Worm (Caenorhabditis elegans): ENCODE measurements around the gene dpy-23.

Gene dpy-23

ce11 chrX:4371988-4372387 is 17.2 kb upstream of the dpy-23 start, which contains the start of gene R160.14:
R160.14 (minus strand) TSS chrX:4372088.
- TF ChIP-seq ztf-16 (tag; optimal IDR thresholded peaks at IDR 0.05): no peak

DNA sequence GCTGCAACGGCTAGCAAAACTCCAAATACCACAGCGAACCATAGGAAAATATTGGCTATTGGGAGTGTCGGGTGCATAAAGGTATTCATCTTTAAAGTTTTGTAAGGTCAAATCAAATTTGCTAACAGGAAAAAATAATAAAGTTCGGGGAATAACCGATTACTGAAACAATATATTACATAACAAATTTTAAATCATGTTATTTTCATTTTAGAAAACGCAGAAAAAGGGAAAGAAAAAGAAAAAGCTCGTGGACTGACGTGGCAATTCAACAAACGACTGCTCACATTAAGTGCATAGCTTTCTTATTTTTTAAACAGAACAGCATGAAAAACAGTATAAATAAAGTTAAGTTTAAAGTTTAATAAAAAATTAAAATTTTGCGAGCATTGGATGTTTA is 16.0 kb upstream of the dpy-23 start, which contains the start of gene R160.6:
R160.6 (minus strand) TSS at position 101 of the 400 bp plus-strand sequence.
- no peak for TF ChIP-seq ceh-2 (tag; optimal IDR thresholded peaks at IDR 0.05)

DNA sequence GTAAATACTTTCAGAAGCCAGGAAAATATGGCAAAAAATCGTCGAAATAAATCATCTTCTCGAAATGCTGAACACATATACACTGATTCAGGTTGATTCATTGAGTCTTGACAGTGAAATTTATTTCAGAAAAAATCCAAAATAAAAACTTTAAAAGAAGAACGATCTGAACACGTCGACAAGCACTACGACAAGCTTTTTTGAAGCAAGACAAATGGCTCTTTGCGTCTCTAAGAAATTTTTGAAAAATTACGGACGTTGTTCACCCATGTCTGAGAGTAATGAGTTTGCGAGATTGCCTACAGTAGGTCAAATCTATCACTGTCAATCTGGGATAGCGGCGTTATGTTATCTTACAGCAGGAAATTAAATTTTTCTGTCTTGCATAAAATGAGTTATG is 12.4 kb upstream of the dpy-23 start, which contains the start of gene R160.2:
R160.2 (minus strand) TSS at position 101 of the 400 bp plus-strand sequence.
- no peak for TF ChIP-seq ceh-22 (tag; optimal IDR thresholded peaks at IDR 0.05)
- no peak for TF ChIP-seq fkh-10 (GFP tag; optimal IDR thresholded peaks at IDR 0.05)
- no peak for TF ChIP-seq hlh-30 (tag; optimal IDR thresholded peaks at IDR 0.05; ENCODE audit: insufficient read depth)
- no peak for TF ChIP-seq unc-86 (tag; optimal IDR thresholded peaks at IDR 0.05)
- no peak for TF ChIP-seq F13H6.1 (tag; optimal IDR thresholded peaks at IDR 0.05)
- TF ChIP-seq ceh-2 (tag; optimal IDR thresholded peaks at IDR 0.05): no peak
- no peak for TF ChIP-seq nfya-1 (tag; optimal IDR thresholded peaks at IDR 0.05)
- TF ChIP-seq npax-4 (tag; optimal IDR thresholded peaks at IDR 0.05): no peak
- TF ChIP-seq elt-2 (tag; optimal IDR thresholded peaks at IDR 0.05): no peak
- no peak for TF ChIP-seq dmd-4 (tag; optimal IDR thresholded peaks at IDR 0.05; ENCODE audit: borderline replicate concordance)
- no peak for TF ChIP-seq ahr-1 (tag; optimal IDR thresholded peaks at IDR 0.05)
- TF ChIP-seq mec-3 (tag; optimal IDR thresholded peaks at IDR 0.05; ENCODE audit: borderline replicate concordance): no peak

ce11 chrX:4377689-4378088 is 11.5 kb upstream of the dpy-23 start, which contains the start of gene R160.12:
R160.12 (minus strand) TSS chrX:4377789.
- no peak for TF ChIP-seq ceh-22 (tag; optimal IDR thresholded peaks at IDR 0.05)
- no peak for TF ChIP-seq ceh-31 (tag; optimal IDR thresholded peaks at IDR 0.05)
- TF ChIP-seq dve-1 (tag; optimal IDR thresholded peaks at IDR 0.05): no peak
- no peak for TF ChIP-seq che-1 (tag; optimal IDR thresholded peaks at IDR 0.05)
- TF ChIP-seq nhr-232 (tag; optimal IDR thresholded peaks at IDR 0.05): no peak
- no peak for TF ChIP-seq hlh-6 (tag; optimal IDR thresholded peaks at IDR 0.05)
- TF ChIP-seq ttx-3 (tag; optimal IDR thresholded peaks at IDR 0.05): no peak
- no peak for TF ChIP-seq ztf-16 (tag; optimal IDR thresholded peaks at IDR 0.05)
- no peak for TF ChIP-seq fkh-6 (tag; optimal IDR thresholded peaks at IDR 0.05)
- TF ChIP-seq sox-2 (GFP tag; IDR thresholded peaks at IDR 0.05): no peak
- TF ChIP-seq hlh-15 (tag; optimal IDR thresholded peaks at IDR 0.05): no peak
- no peak for TF ChIP-seq ahr-1 (tag; optimal IDR thresholded peaks at IDR 0.05)
- no peak for TF ChIP-seq tbx-7 (tag; optimal IDR thresholded peaks at IDR 0.05)

DNA sequence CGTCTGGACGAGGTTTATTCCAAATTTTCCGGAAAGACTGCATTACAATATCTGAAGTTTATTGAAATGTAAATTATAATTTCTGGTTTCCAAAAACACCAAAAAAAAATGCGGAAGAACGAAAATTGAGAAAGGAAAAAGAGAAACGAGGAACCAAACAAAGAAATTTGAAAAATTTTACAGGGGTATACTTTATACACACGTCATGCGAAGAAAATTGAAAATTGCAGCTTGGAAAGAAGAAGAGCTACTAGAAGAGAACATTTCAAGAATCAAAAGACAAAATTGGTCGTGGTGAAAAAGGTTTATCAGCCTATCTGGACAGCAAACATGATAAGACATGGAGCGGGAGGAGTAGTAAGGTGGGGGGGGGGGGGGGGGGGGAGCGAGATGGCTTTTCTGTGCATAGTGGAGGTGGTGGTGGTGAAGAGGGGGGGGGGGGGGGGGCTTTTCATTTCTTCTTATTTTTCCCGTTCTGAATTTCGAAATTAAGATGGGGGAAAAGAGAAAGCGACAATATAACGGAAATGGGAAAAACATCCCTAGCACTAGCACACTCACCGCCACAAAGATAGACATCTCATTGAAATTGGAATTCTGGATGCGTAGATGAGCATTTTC is 5.7 kb upstream of the dpy-23 start, which contains the start of gene lst-2:
lst-2 (minus strand) TSS at position 51 of the 621 bp plus-strand sequence.
- TF ChIP-seq che-1 (tag; optimal IDR thresholded peaks at IDR 0.05) (no peak), ceh-9 (tag; optimal IDR thresholded peaks at IDR 0.05) (no peak), pat-9 (tag; optimal IDR thresholded peaks at IDR 0.05) (no peak)

ce11 chrX:4386493-4386892 is 2.7 kb upstream of the dpy-23 start:
- TF ChIP-seq nfya-1 (tag; optimal IDR thresholded peaks at IDR 0.05): no peak
- no peak for TF ChIP-seq zip-5 (tag; optimal IDR thresholded peaks at IDR 0.05)
- TF ChIP-seq lin-11 (tag; optimal IDR thresholded peaks at IDR 0.05): no peak
- no peak for TF ChIP-seq ahr-1 (tag; optimal IDR thresholded peaks at IDR 0.05)
- no peak for TF ChIP-seq sdc-2 (tag; optimal IDR thresholded peaks at IDR 0.05)
- no peak for TF ChIP-seq pha-2 (tag; optimal IDR thresholded peaks at IDR 0.05)
- no peak for TF ChIP-seq fkh-6 (tag; optimal IDR thresholded peaks at IDR 0.05)
- no peak for TF ChIP-seq unc-86 (tag; optimal IDR thresholded peaks at IDR 0.05)
- TF ChIP-seq gmeb-2 (tag; optimal IDR thresholded peaks at IDR 0.05): no peak
- TF ChIP-seq fkh-10 (GFP tag; optimal IDR thresholded peaks at IDR 0.05): no peak
- TF ChIP-seq ttx-3 (tag; optimal IDR thresholded peaks at IDR 0.05): no peak
- TF ChIP-seq unc-42 (tag; optimal IDR thresholded peaks at IDR 0.05): no peak

Data from whole organism, late embryonic.